Fruit fly (Drosophila melanogaster) whole organism, pupa: ENCODE results near the gene CG14903.

Source experiments
- CG12605 ChIP-seq: fragments of 200-800 bp; sonication (Bioruptor generic); IDR thresholded peaks from 2 replicates; pipeline ENCODE4 v1.3.6; 2022; ENCODE audit warnings: missing biosample characterization, missing genetic modification characterization
- CG32121 ChIP-seq: fragments of 200-800 bp; sonication (Bioruptor generic); IDR thresholded peaks from 2 replicates; pipeline ENCODE4 v1.3.6; 2022; ENCODE audit warnings: missing biosample characterization, missing genetic modification characterization
- EcR ChIP-seq: fragments of 200-800 bp; sonication (Bioruptor generic); optimal IDR thresholded peaks from 3 replicates; lab custom pipeline; 2019; ENCODE audit warnings: missing biosample characterization, missing genetic modification characterization, mild to moderate bottlenecking, moderate library complexity, missing genetic modification reagents
- rn ChIP-seq: fragments of 200-800 bp; sonication (Bioruptor generic); IDR thresholded peaks from 2 replicates; pipeline ENCODE4 v1.3.6; 2022; ENCODE audit warnings: missing biosample characterization, missing genetic modification characterization

dm6 chr3R:16605929-16606328 lies 32.4 kb upstream of the CG14903 start:
- TF ChIP-seq CG12605 (GFP tag; lab: Robert Waterston, UW), result no peak
- no peak for TF ChIP-seq rn (GFP tag; lab: Robert Waterston, UW)
- no peak for TF ChIP-seq EcR (GFP tag; lab: Kevin White, UChicago)
- no peak for TF ChIP-seq CG32121 (GFP tag; lab: Robert Waterston, UW)
